Fruit fly (Drosophila melanogaster) whole organism, embryonic: Measurements from ENCODE around the gene Uck.

Source experiments
- Adf1 ChIP-seq: fragments of 200-800 bp; sonication (Bioruptor generic); IDR thresholded peaks from 2 replicates; pipeline ENCODE4 v1.3.6; 2022; ENCODE audit warnings: missing biosample characterization, missing genetic modification characterization
- BEAF-32 ChIP-seq: fragments of 200-800 bp; sonication (Bioruptor generic); optimal IDR thresholded peaks from 3 replicates; lab custom pipeline; 2017; ENCODE audit warnings: missing biosample characterization, missing genetic modification characterization, mild to moderate bottlenecking, moderate library complexity, missing genetic modification reagents
- CG10321 ChIP-seq: fragments of 200-800 bp; sonication (Bioruptor generic); IDR thresholded peaks from 2 replicates; pipeline ENCODE4 v1.3.6; 2022; ENCODE audit warnings: missing biosample characterization, missing genetic modification characterization
- CG10979 ChIP-seq: fragments of 200-800 bp; sonication (Bioruptor generic); optimal IDR thresholded peaks from 2 replicates; lab custom pipeline; 2018; ENCODE audit warnings: missing biosample characterization, mild to moderate bottlenecking, missing genetic modification characterization, moderate library complexity
- CG12391 ChIP-seq: fragments of 200-800 bp; sonication (Bioruptor generic); optimal IDR thresholded peaks from 3 replicates; lab custom pipeline; 2018; ENCODE audit warnings: missing biosample characterization, mild to moderate bottlenecking, missing genetic modification characterization, moderate library complexity
- CG14710 ChIP-seq: fragments of 200-800 bp; sonication (Bioruptor generic); optimal IDR thresholded peaks from 3 replicates; lab custom pipeline; 2019; ENCODE audit warnings: missing biosample characterization, mild to moderate bottlenecking, missing genetic modification characterization, moderate library complexity
- CG15269 ChIP-seq: fragments of 200-800 bp; sonication (Bioruptor generic); optimal IDR thresholded peaks from 2 replicates; lab custom pipeline; 2018; ENCODE audit warnings: missing biosample characterization, mild to moderate bottlenecking, missing genetic modification characterization, moderate library complexity
- CG16813 ChIP-seq: fragments of 200-800 bp; sonication (Bioruptor generic); IDR thresholded peaks from 3 replicates; pipeline ENCODE4 v1.3.6; 2022; ENCODE audit warnings: missing biosample characterization, missing genetic modification characterization; ENCODE audit not compliant: partially characterized antibody
- CG17829 ChIP-seq: fragments of 200-800 bp; optimal IDR thresholded peaks from 2 replicates; lab custom pipeline; 2019; ENCODE audit warnings: missing biosample characterization, mild to moderate bottlenecking, missing genetic modification characterization, moderate library complexity
- CG2120 ChIP-seq: fragments of 200-800 bp; sonication (Bioruptor generic); optimal IDR thresholded peaks from 3 replicates; lab custom pipeline; 2016; ENCODE audit warnings: missing biosample characterization, missing genetic modification characterization
- CG30403 ChIP-seq: fragments of 200-800 bp; sonication (Bioruptor generic); optimal IDR thresholded peaks from 3 replicates; lab custom pipeline; 2016; ENCODE audit warnings: missing biosample characterization, missing genetic modification characterization
- CG32767 ChIP-seq: fragments of 200-800 bp; sonication (Bioruptor generic); IDR thresholded peaks from 2 replicates; pipeline ENCODE4 v1.3.6; 2022; ENCODE audit warnings: missing biosample characterization, missing genetic modification characterization
- CG34376 ChIP-seq: fragments of 200-800 bp; sonication (Bioruptor generic); optimal IDR thresholded peaks from 2 replicates; lab custom pipeline; 2018; ENCODE audit warnings: missing biosample characterization, mild to moderate bottlenecking, missing genetic modification characterization
- CG43689 ChIP-seq: fragments of 200-800 bp; sonication (Bioruptor generic); IDR thresholded peaks from 2 replicates; pipeline ENCODE4 v1.3.6; 2022; ENCODE audit warnings: missing biosample characterization, missing genetic modification characterization
- CG7963 ChIP-seq: fragments of 200-800 bp; sonication (Bioruptor generic); IDR thresholded peaks from 3 replicates; pipeline ENCODE4 v1.3.6; 2022; ENCODE audit warnings: missing biosample characterization, missing genetic modification characterization; ENCODE audit not compliant: partially characterized antibody
- CG8478 ChIP-seq: fragments of >200 bp; optimal IDR thresholded peaks from 2 replicates; lab custom pipeline; 2018
- CTCF ChIP-seq: fragments of 200-800 bp; sonication (Bioruptor generic); optimal IDR thresholded peaks from 2 replicates; lab custom pipeline; 2017; ENCODE audit warnings: missing biosample characterization, mild to moderate bottlenecking, missing genetic modification characterization, moderate library complexity
- Dll ChIP-seq: fragments of 200-800 bp; sonication (Bioruptor generic); IDR thresholded peaks from 4 replicates; pipeline ENCODE4 v1.3.6; 2022; ENCODE audit warnings: missing biosample characterization, missing genetic modification characterization; ENCODE audit not compliant: partially characterized antibody
- Dp ChIP-seq: fragments of 200-800 bp; sonication (Bioruptor generic); optimal IDR thresholded peaks from 2 replicates; lab custom pipeline; 2018; ENCODE audit warnings: missing biosample characterization, mild to moderate bottlenecking, missing genetic modification characterization, moderate library complexity
- Dref ChIP-seq: fragments of 200-800 bp; sonication (Bioruptor generic); IDR thresholded peaks from 2 replicates; pipeline ENCODE4 v1.3.6; 2022; ENCODE audit warnings: missing biosample characterization, missing genetic modification characterization
- GATAe ChIP-seq: fragments of 200-800 bp; sonication (Bioruptor generic); conservative IDR thresholded peaks from 2 replicates; pipeline ENCODE4 v1.3.6; 2022; ENCODE audit warnings: missing biosample characterization, missing genetic modification characterization
- HLH4C ChIP-seq: fragments of 200-800 bp; sonication (Bioruptor generic); IDR thresholded peaks from 3 replicates; pipeline ENCODE4 v1.3.6; 2022; ENCODE audit warnings: missing biosample characterization, missing genetic modification characterization; ENCODE audit not compliant: partially characterized antibody
- HmgZ ChIP-seq: fragments of 200-800 bp; sonication (Bioruptor generic); optimal IDR thresholded peaks from 2 replicates; lab custom pipeline; 2018; ENCODE audit warnings: missing biosample characterization, mild to moderate bottlenecking, missing genetic modification characterization
- MBD-R2 ChIP-seq: fragments of 200-800 bp; sonication (Bioruptor generic); IDR thresholded peaks from 2 replicates; pipeline ENCODE4 v1.3.6; 2022; ENCODE audit warnings: missing biosample characterization, missing genetic modification characterization
- MESR4 ChIP-seq: fragments of 200-800 bp; sonication (Bioruptor generic); optimal IDR thresholded peaks from 2 replicates; lab custom pipeline; 2018; ENCODE audit warnings: missing biosample characterization, mild to moderate bottlenecking, missing genetic modification characterization, moderate library complexity
- Myb ChIP-seq: fragments of 200-800 bp; sonication (Bioruptor generic); optimal IDR thresholded peaks from 2 replicates; lab custom pipeline; 2016; ENCODE audit warnings: missing biosample characterization, missing genetic modification characterization
- Optix ChIP-seq: fragments of 200-800 bp; sonication (Bioruptor generic); IDR thresholded peaks from 3 replicates; pipeline ENCODE4 v1.3.6; 2022; ENCODE audit warnings: missing biosample characterization, missing genetic modification characterization
- Rfx ChIP-seq: fragments of 200-800 bp; sonication (Bioruptor generic); IDR thresholded peaks from 2 replicates; pipeline ENCODE4 v1.3.6; 2022; ENCODE audit warnings: missing biosample characterization, missing genetic modification characterization
- Vsx1 ChIP-seq: fragments of 200-800 bp; sonication (Bioruptor generic); optimal IDR thresholded peaks from 2 replicates; lab custom pipeline; 2017; ENCODE audit warnings: missing biosample characterization, mild to moderate bottlenecking, missing genetic modification characterization, missing genetic modification reagents
- Xrp1 ChIP-seq: fragments of 200-800 bp; sonication (Bioruptor generic); IDR thresholded peaks from 2 replicates; pipeline ENCODE4 v1.3.6; 2022; ENCODE audit warnings: missing biosample characterization, missing genetic modification characterization
- ab ChIP-seq: fragments of 200-800 bp; sonication (Bioruptor generic); optimal IDR thresholded peaks from 2 replicates; lab custom pipeline; 2016; ENCODE audit warnings: missing biosample characterization, missing genetic modification characterization
- ato ChIP-seq: fragments of 200-800 bp; sonication (Bioruptor generic); IDR thresholded peaks from 2 replicates; pipeline ENCODE4 v1.3.6; 2022; ENCODE audit warnings: missing biosample characterization, missing genetic modification characterization; ENCODE audit not compliant: partially characterized antibody
- bbx ChIP-seq: fragments of 200-800 bp; sonication (Bioruptor generic); IDR thresholded peaks from 2 replicates; pipeline ENCODE4 v1.3.6; 2022; ENCODE audit warnings: missing biosample characterization, missing genetic modification characterization; ENCODE audit not compliant: partially characterized antibody
- bigmax ChIP-seq: fragments of 200-800 bp; sonication (Bioruptor generic); optimal IDR thresholded peaks from 2 replicates; lab custom pipeline; 2018; ENCODE audit warnings: missing biosample characterization, mild to moderate bottlenecking, missing genetic modification characterization
- chinmo ChIP-seq: fragments of 200-800 bp; sonication (Bioruptor generic); IDR thresholded peaks from 4 replicates; pipeline ENCODE4 v1.3.6; 2022; ENCODE audit warnings: missing biosample characterization, missing genetic modification characterization; ENCODE audit not compliant: partially characterized antibody
- ftz-f1 ChIP-seq: fragments of 200-800 bp; sonication (Bioruptor generic); optimal IDR thresholded peaks from 2 replicates; lab custom pipeline; 2016; ENCODE audit warnings: missing biosample characterization, missing genetic modification characterization
- hb ChIP-seq: fragments of 200-800 bp; sonication (Bioruptor generic); IDR thresholded peaks from 3 replicates; pipeline ENCODE4 v1.3.6; 2022; ENCODE audit warnings: missing biosample characterization, missing genetic modification characterization; ENCODE audit not compliant: partially characterized antibody
- ken ChIP-seq: fragments of 200-800 bp; sonication (Bioruptor generic); IDR thresholded peaks from 3 replicates; pipeline ENCODE4 v1.3.6; 2022; ENCODE audit warnings: missing biosample characterization, missing genetic modification characterization
- knrl ChIP-seq: fragments of 200-800 bp; sonication (Bioruptor generic); IDR thresholded peaks from 3 replicates; pipeline ENCODE4 v1.3.6; 2022; ENCODE audit warnings: missing biosample characterization, missing genetic modification characterization; ENCODE audit not compliant: partially characterized antibody
- otp ChIP-seq: fragments of 200-800 bp; sonication (Bioruptor generic); IDR thresholded peaks from 3 replicates; pipeline ENCODE4, ENCODE4 v1.3.6; 2022; ENCODE audit warnings: missing biosample characterization, missing genetic modification characterization
- phol ChIP-seq: fragments of 200-800 bp; sonication (Bioruptor generic); optimal IDR thresholded peaks from 3 replicates; lab custom pipeline; 2018; ENCODE audit warnings: missing biosample characterization, mild to moderate bottlenecking, missing genetic modification characterization, moderate library complexity
- pzg ChIP-seq: fragments of 200-800 bp; sonication (Bioruptor generic); optimal IDR thresholded peaks from 3 replicates; lab custom pipeline; 2018; ENCODE audit warnings: missing biosample characterization, mild to moderate bottlenecking, missing genetic modification characterization, moderate library complexity
- row ChIP-seq: fragments of 200-800 bp; sonication (Bioruptor generic); IDR thresholded peaks from 3 replicates; pipeline ENCODE4 v1.3.6; 2022; ENCODE audit warnings: missing biosample characterization, missing genetic modification characterization
- run ChIP-seq: fragments of 200-800 bp; sonication (Bioruptor generic); optimal IDR thresholded peaks from 3 replicates; lab custom pipeline; 2018; ENCODE audit warnings: missing biosample characterization, mild to moderate bottlenecking, missing genetic modification characterization
- sens ChIP-seq: fragments of 200-800 bp; sonication (Bioruptor generic); peaks from one replicate; lab custom pipeline; 2016; ENCODE audit warnings: missing biosample characterization, missing genetic modification characterization
- seq ChIP-seq: fragments of 200-800 bp; sonication (Bioruptor generic); IDR thresholded peaks from 2 replicates; pipeline ENCODE4 v1.3.6; 2022; ENCODE audit warnings: missing biosample characterization, missing genetic modification characterization
- sisA ChIP-seq: fragments of 200-800 bp; sonication (Bioruptor generic); IDR thresholded peaks from 2 replicates; pipeline ENCODE4 v1.3.6; 2022; ENCODE audit warnings: missing biosample characterization, missing genetic modification characterization
- sug ChIP-seq: fragments of 200-800 bp; optimal IDR thresholded peaks from 2 replicates; lab custom pipeline; 2019; ENCODE audit warnings: missing biosample characterization, mild to moderate bottlenecking, missing genetic modification characterization, moderate library complexity
- tx ChIP-seq: fragments of 200-800 bp; sonication (Bioruptor generic); optimal IDR thresholded peaks from 2 replicates; lab custom pipeline; 2016; ENCODE audit warnings: missing biosample characterization, missing genetic modification characterization
- unc-4 ChIP-seq: fragments of 200-800 bp; sonication (Bioruptor generic); IDR thresholded peaks from 2 replicates; pipeline ENCODE4 v1.3.6; 2022; ENCODE audit warnings: missing biosample characterization, missing genetic modification characterization; ENCODE audit not compliant: partially characterized antibody

Uck gene

DNA sequence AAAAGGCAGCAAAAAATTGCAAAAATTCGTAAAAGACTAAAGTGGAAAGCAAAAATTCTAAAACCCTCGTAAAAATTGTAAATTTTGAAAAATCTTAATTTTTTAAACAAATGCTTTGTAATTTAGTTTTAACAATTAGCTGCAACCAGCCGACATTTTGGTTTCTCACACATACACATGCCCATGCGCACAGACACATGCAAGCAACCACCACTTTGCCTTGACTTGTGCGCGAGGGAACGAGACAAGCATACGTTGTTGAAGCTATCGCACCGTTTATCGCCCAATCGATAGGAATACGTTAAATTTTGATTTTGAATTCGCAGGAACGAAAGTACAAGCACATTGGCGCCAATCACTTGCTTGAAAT is 30.4 kb downstream of the Uck start (continued):
- peak; percentile 68 for TF ChIP-seq ato (GFP tag; lab: Robert Waterston, UW)
- no peak for TF ChIP-seq CTCF (GFP tag; lab: Kevin White, UChicago)
- peak; percentile 46; the same call in 1 of the 3 replicates for TF ChIP-seq CG7963 (GFP tag; lab: Robert Waterston, UW)
- TF ChIP-seq Dll (GFP tag; lab: Robert Waterston, UW): peak; percentile 66; the same call in 3 of the 4 replicates
- peak; percentile 25 for TF ChIP-seq HmgZ (tag; lab: Kevin White, UChicago)
- TF ChIP-seq CG14710: peak; percentile 38
- TF ChIP-seq Dp (GFP tag; lab: Kevin White, UChicago): peak; percentile 76
- no peak for TF ChIP-seq ken
- 0 out of 2 replicates have a peak, but pooled peaks have one; percentile 13 for TF ChIP-seq Adf1
- TF ChIP-seq BEAF-32 (GFP tag; lab: Kevin White, UChicago): peak; percentile 75
- 0 out of 3 replicates have a peak, but pooled peaks have one; percentile 30 for TF ChIP-seq otp (GFP tag; lab: Robert Waterston, UW)
- no peak for TF ChIP-seq CG15269 (tag; lab: Kevin White, UChicago)
- TF ChIP-seq sens: peak; percentile 90
- TF ChIP-seq row: peak; percentile 16; the same call in 1 of the 3 replicates
- TF ChIP-seq CG2120 (GFP tag; lab: Kevin White, UChicago): no peak
- TF ChIP-seq phol (tag; lab: Kevin White, UChicago): peak; percentile 98
- TF ChIP-seq Optix (GFP tag; lab: Robert Waterston, UW): no peak
- peak; percentile 88 for TF ChIP-seq CG8478
- peak; percentile 79 for TF ChIP-seq CG12391 (tag; lab: Kevin White, UChicago)
- peak; percentile 59; the same call in 1 of the 3 replicates for TF ChIP-seq hb
- TF ChIP-seq tx (GFP tag; lab: Kevin White, UChicago): no peak
- TF ChIP-seq seq: peak; percentile 82
- TF ChIP-seq chinmo: peak; percentile 81; the same call in 3 of the 4 replicates
- no peak for TF ChIP-seq sug
- no peak for TF ChIP-seq GATAe (GFP tag; lab: Robert Waterston, UW)
- no peak for TF ChIP-seq bigmax (GFP tag; lab: Kevin White, UChicago)
- TF ChIP-seq Dref (GFP tag; lab: Robert Waterston, UW): peak; percentile 87
- TF ChIP-seq Xrp1 (GFP tag; lab: Robert Waterston, UW): 0 out of 2 replicates have a peak, but pooled peaks have one; percentile 23
- peak; percentile 43 for TF ChIP-seq MESR4 (GFP tag; lab: Kevin White, UChicago)
- peak; percentile 28 for TF ChIP-seq CG17829 (tag; lab: Kevin White, UChicago)
- peak; percentile 10 for TF ChIP-seq CG34376 (GFP tag; lab: Kevin White, UChicago)
- peak; percentile 84 for TF ChIP-seq bbx (GFP tag; lab: Robert Waterston, UW)
- TF ChIP-seq Myb: peak; percentile 99
- TF ChIP-seq CG10979 (tag; lab: Kevin White, UChicago): peak; percentile 41
- TF ChIP-seq CG30403 (GFP tag; lab: Kevin White, UChicago): peak; percentile 6
- peak; percentile 97 for TF ChIP-seq CG10321 (GFP tag; lab: Robert Waterston, UW)
- peak; percentile 66 for TF ChIP-seq HLH4C (GFP tag; lab: Robert Waterston, UW)
- peak; percentile 79 for TF ChIP-seq pzg
- peak; percentile 52; the same call in 1 of the 2 replicates for TF ChIP-seq Rfx (GFP tag; lab: Robert Waterston, UW)
- peak; percentile 96 for TF ChIP-seq ftz-f1 (GFP tag; lab: Kevin White, UChicago)
- peak; percentile 63 for TF ChIP-seq knrl (GFP tag; lab: Robert Waterston, UW)
- TF ChIP-seq CG43689 (GFP tag; lab: Robert Waterston, UW): no peak
- TF ChIP-seq sisA (GFP tag; lab: Robert Waterston, UW): no peak
- 0 out of 2 replicates have a peak, but pooled peaks have one; percentile 24 for TF ChIP-seq CG32767 (GFP tag; lab: Robert Waterston, UW)
- peak; percentile 11 for TF ChIP-seq run (tag; lab: Kevin White, UChicago)
- peak; percentile 49 for TF ChIP-seq MBD-R2 (GFP tag; lab: Robert Waterston, UW)
- peak; percentile 63 for TF ChIP-seq unc-4 (GFP tag; lab: Robert Waterston, UW)
- no peak for TF ChIP-seq ab (GFP tag; lab: Kevin White, UChicago)
- peak; percentile 95 for TF ChIP-seq Vsx1 (GFP tag; lab: Kevin White, UChicago)
- TF ChIP-seq CG16813 (GFP tag; lab: Robert Waterston, UW): peak; percentile 57
